Worm (Caenorhabditis elegans) whole organism, early embryonic: ENCODE measurements around the gene F57B9.1.

Experiments
- B0310.2 ChIP-seq: sonication (generic microtip); optimal IDR thresholded peaks from 2 replicates; lab custom pipeline; 2016; ENCODE audit warnings: mild to moderate bottlenecking, missing genetic modification characterization, missing compliant biosample characterization
- F13C5.2 ChIP-seq: sonication (generic microtip); optimal IDR thresholded peaks from 2 replicates; lab custom pipeline; 2017; ENCODE audit warnings: mild to moderate bottlenecking, missing genetic modification characterization, inconsistent platforms, missing compliant biosample characterization
- aly-1 ChIP-seq: sonication (generic microtip); optimal IDR thresholded peaks from 2 replicates; lab custom pipeline; 2016; ENCODE audit warnings: missing genetic modification characterization, missing compliant biosample characterization
- ama-1 ChIP-seq: fragments of 150-350 bp; optimal IDR thresholded peaks from 2 replicates; lab custom pipeline; 2014
- ceh-13 ChIP-seq: fragments of 200-800 bp; sonication (Bioruptor generic); optimal IDR thresholded peaks from 2 replicates; lab custom pipeline; 2018; ENCODE audit warnings: mild to moderate bottlenecking, missing genetic modification characterization, missing compliant biosample characterization
- ceh-36 ChIP-seq: sonication (generic microtip); optimal IDR thresholded peaks from 2 replicates; lab custom pipeline; 2016; ENCODE audit warnings: missing genetic modification characterization, inconsistent platforms, missing compliant biosample characterization
- ets-7 ChIP-seq: sonication (generic microtip); optimal IDR thresholded peaks from 2 replicates; lab custom pipeline; 2016; ENCODE audit warnings: missing genotype, missing genetic modification characterization, missing compliant biosample characterization
- flt-1 ChIP-seq: fragments of 200-800 bp; sonication (Bioruptor generic); IDR thresholded peaks from 2 replicates; pipeline ENCODE4 v1.3.6; 2022; ENCODE audit warnings: missing genetic modification characterization, missing compliant biosample characterization
- hmbx-1 ChIP-seq: sonication (generic microtip); optimal IDR thresholded peaks from 2 replicates; lab custom pipeline; 2016; ENCODE audit warnings: mild to moderate bottlenecking, missing genetic modification characterization, missing compliant biosample characterization
- hmg-4 ChIP-seq: fragments of 200-800 bp; sonication (Bioruptor generic); optimal IDR thresholded peaks from 2 replicates; lab custom pipeline; 2018; ENCODE audit warnings: mild to moderate bottlenecking, missing genetic modification characterization, missing compliant biosample characterization
- hnd-1 ChIP-seq: sonication (generic microtip); optimal IDR thresholded peaks from 2 replicates; lab custom pipeline; 2016; ENCODE audit warnings: missing genetic modification characterization, missing compliant biosample characterization
- pes-1 ChIP-seq: fragments of 200-800 bp; sonication (Bioruptor generic); IDR thresholded peaks from 2 replicates; pipeline ENCODE4 v1.3.6; 2022; ENCODE audit warnings: missing genetic modification reagents, missing genetic modification characterization, missing compliant biosample characterization
- scrt-1 ChIP-seq: fragments of 200-800 bp; sonication (Bioruptor generic); IDR thresholded peaks from 2 replicates; pipeline ENCODE4 v1.3.6; 2022; ENCODE audit warnings: missing genetic modification characterization, missing compliant biosample characterization
- sea-1 ChIP-seq: fragments of 200-800 bp; sonication (Bioruptor generic); conservative IDR thresholded peaks from 2 replicates; pipeline ENCODE4 v1.3.6; 2022; ENCODE audit warnings: missing genetic modification characterization, missing compliant biosample characterization
- tbx-11 ChIP-seq: fragments of 200-800 bp; sonication (Bioruptor generic); IDR thresholded peaks from 2 replicates; pipeline ENCODE4 v1.3.6; 2022; ENCODE audit warnings: missing genetic modification characterization, missing compliant biosample characterization
- tbx-37 ChIP-seq: fragments of 200-800 bp; sonication (Bioruptor generic); conservative IDR thresholded peaks from 2 replicates; pipeline ENCODE4 v1.3.6; 2022; ENCODE audit warnings: missing genetic modification reagents, missing genetic modification characterization, missing compliant biosample characterization
- tra-4 ChIP-seq: sonication (generic microtip); optimal IDR thresholded peaks from 2 replicates; lab custom pipeline; 2017; ENCODE audit warnings: missing genetic modification characterization, missing compliant biosample characterization

Gene F57B9.1

ce11 chrIII:6961937-6962504 lies at the start of gene F57B9.1, which contains the start of gene rpn-6.1:
TSS of gene F57B9.1 (plus strand) at chrIII:6962090.
TSS of gene rpn-6.1 (minus strand) at chrIII:6962001.
- TF ChIP-seq flt-1 (GFP tag; lab: Robert Waterston, UW) (no peak), B0310.2 (tag; lab: Kevin White, UChicago) (no peak)

- TF ChIP-seq tra-4 (tag; lab: Kevin White, UChicago) (no peak), hmg-4 (GFP tag; lab: Kevin White, UChicago) (no peak), pes-1 (GFP tag; lab: Robert Waterston, UW) (no peak), B0310.2 (tag; lab: Kevin White, UChicago) (no peak), hnd-1 (no peak), ceh-36 (tag; lab: Kevin White, UChicago) (no peak), flt-1 (GFP tag; lab: Robert Waterston, UW) (no peak), tbx-37 (GFP tag; lab: Robert Waterston, UW) (no peak), hmbx-1 (tag; lab: Kevin White, UChicago) (no peak), tbx-11 (no peak), ceh-13 (GFP tag; lab: Kevin White, UChicago) (no peak), aly-1 (no peak), sea-1 (no peak), ets-7 (tag; lab: Kevin White, UChicago) (no peak), ama-1 (no peak)
Observed at ce11 chrIII:6912381-6912780, 49.5 kb upstream of the F57B9.1 start, which contains the start of gene pdf-1. TSS of gene pdf-1 (minus strand) at chrIII:6912481.

ce11 chrIII:6914840-6915239 lies 47.0 kb upstream of the F57B9.1 start:
- TF ChIP-seq aly-1 (no peak), ceh-13 (GFP tag; lab: Kevin White, UChicago) (no peak), hmg-4 (GFP tag; lab: Kevin White, UChicago) (no peak), hmbx-1 (tag; lab: Kevin White, UChicago) (no peak), pes-1 (GFP tag; lab: Robert Waterston, UW) (no peak), hnd-1 (no peak), sea-1 (no peak), ama-1 (no peak), scrt-1 (GFP tag; lab: Robert Waterston, UW) (no peak), tbx-37 (GFP tag; lab: Robert Waterston, UW) (no peak), F13C5.2 (tag; lab: Kevin White, UChicago) (no peak), ets-7 (tag; lab: Kevin White, UChicago) (no peak), B0310.2 (tag; lab: Kevin White, UChicago) (no peak), ceh-36 (tag; lab: Kevin White, UChicago) (no peak), tra-4 (tag; lab: Kevin White, UChicago) (no peak), flt-1 (GFP tag; lab: Robert Waterston, UW) (no peak), tbx-11 (no peak)

ce11 chrIII:6928725-6929124 lies 33.2 kb upstream of the F57B9.1 start, which contains the start of gene flap-1:
TSS of gene flap-1 (minus strand) at chrIII:6928825.
- TF ChIP-seq flt-1 (GFP tag; lab: Robert Waterston, UW) = no peak
- TF ChIP-seq ets-7 (tag; lab: Kevin White, UChicago) = no peak
- TF ChIP-seq F13C5.2 (tag; lab: Kevin White, UChicago) = no peak
- no peak for TF ChIP-seq aly-1
- TF ChIP-seq scrt-1 (GFP tag; lab: Robert Waterston, UW) = no peak
- TF ChIP-seq pes-1 (GFP tag; lab: Robert Waterston, UW) = no peak
- no peak for TF ChIP-seq tbx-11
- TF ChIP-seq tra-4 (tag; lab: Kevin White, UChicago) = no peak
- no peak for TF ChIP-seq ama-1
- no peak for TF ChIP-seq sea-1
- no peak for TF ChIP-seq hmg-4 (GFP tag; lab: Kevin White, UChicago)

- TF ChIP-seq hmbx-1 (tag; lab: Kevin White, UChicago) (no peak), F13C5.2 (tag; lab: Kevin White, UChicago) (no peak), aly-1 (no peak), scrt-1 (GFP tag; lab: Robert Waterston, UW) (no peak), hmg-4 (GFP tag; lab: Kevin White, UChicago) (no peak), tbx-11 (no peak), sea-1 (no peak), hnd-1 (no peak), ets-7 (tag; lab: Kevin White, UChicago) (no peak), tbx-37 (GFP tag; lab: Robert Waterston, UW) (no peak)
Observed at ce11 chrIII:6929558-6930167, 32.2 kb upstream of the F57B9.1 start, which contains the start of gene inf-1. TSS of gene inf-1 (plus strand) at chrIII:6930134.

- TF ChIP-seq tbx-37 (GFP tag; lab: Robert Waterston, UW) (no peak), ama-1 (peak; percentile 26)
Observed at ce11 chrIII:6931896-6932295, 30.0 kb upstream of the F57B9.1 start, which contains the start of gene byn-1. TSS of gene byn-1 (plus strand) at chrIII:6932001.

ce11 chrIII:6935269-6936017 lies 26.4 kb upstream of the F57B9.1 start, which contains the start of the genes F57B9.8 and coq-2:
TSS of gene F57B9.8 (minus strand) at chrIII:6935319.
TSS of gene coq-2 (plus strand) at chrIII:6935967.
- TF ChIP-seq ceh-13 (GFP tag; lab: Kevin White, UChicago) (no peak), tra-4 (tag; lab: Kevin White, UChicago) (no peak), tbx-11 (no peak), pes-1 (GFP tag; lab: Robert Waterston, UW) (no peak), ets-7 (tag; lab: Kevin White, UChicago) (no peak), aly-1 (no peak), hmbx-1 (tag; lab: Kevin White, UChicago) (no peak), hnd-1 (no peak), F13C5.2 (tag; lab: Kevin White, UChicago) (no peak), B0310.2 (tag; lab: Kevin White, UChicago) (no peak), sea-1 (no peak), tbx-37 (GFP tag; lab: Robert Waterston, UW) (no peak), ama-1 (no peak), ceh-36 (tag; lab: Kevin White, UChicago) (no peak), hmg-4 (GFP tag; lab: Kevin White, UChicago) (no peak)
